Worm (Caenorhabditis elegans): ENCODE measurements around the gene ras-2.

ras-2 gene

ce11 chrIII:4720620-4721227, 19.2 kb downstream of the ras-2 start, which contains the start of gene emb-5 (continued):
- TF ChIP-seq T23F11.4 (GFP tag; optimal IDR thresholded peaks at IDR 0.05) (no peak), C08G9.2 (tag; optimal IDR thresholded peaks at IDR 0.05) (no peak)

- TF ChIP-seq ceh-22 (tag; optimal IDR thresholded peaks at IDR 0.05) (no peak), ceh-31 (tag; optimal IDR thresholded peaks at IDR 0.05) (no peak), nfya-1 (tag; optimal IDR thresholded peaks at IDR 0.05) (no peak), sox-4 (tag; optimal IDR thresholded peaks at IDR 0.05) (no peak), madf-2 (tag; optimal IDR thresholded peaks at IDR 0.05) (no peak), hlh-8 (tag; optimal IDR thresholded peaks at IDR 0.05) (no peak), unc-3 (GFP tag; conservative IDR thresholded peaks at IDR 0.05) (no peak), unc-3 (tag; optimal IDR thresholded peaks at IDR 0.05) (no peak), zip-5 (tag; optimal IDR thresholded peaks at IDR 0.05) (no peak), unc-42 (tag; optimal IDR thresholded peaks at IDR 0.05) (no peak), unc-86 (tag; optimal IDR thresholded peaks at IDR 0.05) (no peak), ttx-3 (tag; optimal IDR thresholded peaks at IDR 0.05) (no peak), pros-1 (tag; optimal IDR thresholded peaks at IDR 0.05) (no peak)
These were observed 24.8 kb downstream of the ras-2 start, which contains the start of gene him-18 for ce11 chrIII:4715088-4715487. Gene him-18 (minus strand): TSS chrIII:4715188.

- TF ChIP-seq tbx-2 (tag; optimal IDR thresholded peaks at IDR 0.05) (no peak), pha-4 (tag; optimal IDR thresholded peaks at IDR 0.05) (no peak), sdc-2 (tag; optimal IDR thresholded peaks at IDR 0.05) (no peak), unc-55 (GFP tag; optimal IDR thresholded peaks at IDR 0.05) (no peak), pros-1 (tag; optimal IDR thresholded peaks at IDR 0.05) (no peak), hlh-30 (tag; optimal IDR thresholded peaks at IDR 0.05; ENCODE audit: insufficient read depth) (no peak), unc-3 (GFP tag; conservative IDR thresholded peaks at IDR 0.05) (no peak), unc-3 (tag; optimal IDR thresholded peaks at IDR 0.05) (no peak)
These were observed 31.0 kb downstream of the ras-2 start, which contains the start of gene T04A8.18 for ce11 chrIII:4708909-4709308. Gene T04A8.18 (plus strand): TSS chrIII:4709209.

- TF ChIP-seq tbx-2 (tag; optimal IDR thresholded peaks at IDR 0.05): no peak
- TF ChIP-seq che-1 (tag; optimal IDR thresholded peaks at IDR 0.05): no peak
- no peak for TF ChIP-seq unc-55 (GFP tag; optimal IDR thresholded peaks at IDR 0.05)
- no peak for TF ChIP-seq nhr-232 (tag; optimal IDR thresholded peaks at IDR 0.05)
- TF ChIP-seq C38D4.7 (GFP tag; optimal IDR thresholded peaks at IDR 0.05): no peak
These were observed 33.2 kb downstream of the ras-2 start, which contains the start of gene T04A8.13 for ce11 chrIII:4706678-4707077. Gene T04A8.13 (plus strand): TSS chrIII:4706978.

- TF ChIP-seq fax-1 (tag; optimal IDR thresholded peaks at IDR 0.05) (no peak), ceh-6 (GFP tag; optimal IDR thresholded peaks at IDR 0.05) (no peak), pros-1 (tag; optimal IDR thresholded peaks at IDR 0.05) (no peak), Y22D7AL.16 (tag; optimal IDR thresholded peaks at IDR 0.05) (no peak), unc-3 (GFP tag; conservative IDR thresholded peaks at IDR 0.05) (no peak), unc-3 (tag; optimal IDR thresholded peaks at IDR 0.05) (no peak), nfya-1 (tag; optimal IDR thresholded peaks at IDR 0.05) (no peak), ets-4 (tag; optimal IDR thresholded peaks at IDR 0.05) (no peak), ceh-18 (tag; optimal IDR thresholded peaks at IDR 0.05) (no peak), C38D4.7 (GFP tag; optimal IDR thresholded peaks at IDR 0.05) (no peak), ceh-2 (tag; optimal IDR thresholded peaks at IDR 0.05) (no peak), elt-2 (tag; optimal IDR thresholded peaks at IDR 0.05) (no peak), ztf-16 (tag; optimal IDR thresholded peaks at IDR 0.05) (no peak), ceh-24 (tag; optimal IDR thresholded peaks at IDR 0.05) (no peak), unc-55 (GFP tag; optimal IDR thresholded peaks at IDR 0.05) (no peak), unc-42 (tag; optimal IDR thresholded peaks at IDR 0.05) (no peak), pag-3 (tag; optimal IDR thresholded peaks at IDR 0.05; ENCODE audit: borderline replicate concordance) (no peak), elt-4 (tag; optimal IDR thresholded peaks at IDR 0.05) (no peak), ceh-22 (tag; optimal IDR thresholded peaks at IDR 0.05) (no peak), pqm-1 (tag; optimal IDR thresholded peaks at IDR 0.05) (no peak), ceh-14 (tag; optimal IDR thresholded peaks at IDR 0.05) (no peak)
These were observed 34.7 kb downstream of the ras-2 start, which contains the start of gene pgap-2 for ce11 chrIII:4705207-4705606. Gene pgap-2 (plus strand): TSS chrIII:4705507.

Measured in whole organism, late embryonic.